Fruit fly (Drosophila melanogaster) whole organism, embryonic: ENCODE results near the gene Cep135.
A peak's percentile ranks its signal among the peaks of the same experiment; 100 is the strongest.

Experiments
- Adf1 ChIP-seq: fragments of 200-800 bp; sonication (Bioruptor generic); IDR thresholded peaks from 2 replicates; pipeline ENCODE4 v1.3.6; 2022; ENCODE audit warnings: missing biosample characterization, missing genetic modification characterization
- Asciz ChIP-seq: fragments of 200-800 bp; sonication (Bioruptor generic); optimal IDR thresholded peaks from 2 replicates; lab custom pipeline; 2017; ENCODE audit warnings: missing biosample characterization, mild to moderate bottlenecking, missing genetic modification characterization, missing genetic modification reagents
- CG11504 ChIP-seq: fragments of 200-800 bp; sonication (Bioruptor generic); optimal IDR thresholded peaks from 3 replicates; lab custom pipeline; 2019; ENCODE audit warnings: missing biosample characterization, mild to moderate bottlenecking, missing genetic modification characterization, moderate library complexity
- CG12219 ChIP-seq: fragments of 200-800 bp; sonication (Bioruptor generic); optimal IDR thresholded peaks from 3 replicates; lab custom pipeline; 2018; ENCODE audit warnings: missing biosample characterization, mild to moderate bottlenecking, missing genetic modification characterization
- CG12769 ChIP-seq: fragments of 200-800 bp; sonication (Bioruptor generic); optimal IDR thresholded peaks from 2 replicates; lab custom pipeline; 2019; ENCODE audit warnings: missing biosample characterization, mild to moderate bottlenecking, missing genetic modification characterization, moderate library complexity
- CG1603 ChIP-seq: fragments of 200-800 bp; sonication (Bioruptor generic); optimal IDR thresholded peaks from 2 replicates; lab custom pipeline; 2019; ENCODE audit warnings: missing biosample characterization, mild to moderate bottlenecking, missing genetic modification characterization, moderate library complexity
- CG16815 ChIP-seq: fragments of 200-800 bp; sonication (Bioruptor generic); optimal IDR thresholded peaks from 3 replicates; lab custom pipeline; 2017; ENCODE audit warnings: missing biosample characterization, mild to moderate bottlenecking, missing genetic modification characterization
- CG17385 ChIP-seq: fragments of 200-800 bp; sonication (Bioruptor generic); optimal IDR thresholded peaks from 3 replicates; lab custom pipeline; 2018; ENCODE audit warnings: missing biosample characterization, mild to moderate bottlenecking, missing genetic modification characterization
- CG17912 ChIP-seq: fragments of 200-800 bp; sonication (Bioruptor generic); optimal IDR thresholded peaks from 2 replicates; lab custom pipeline; 2018; ENCODE audit warnings: missing biosample characterization, mild to moderate bottlenecking, missing genetic modification characterization
- CG18764 ChIP-seq: fragments of 200-800 bp; sonication (Bioruptor generic); optimal IDR thresholded peaks from 3 replicates; lab custom pipeline; 2016; ENCODE audit warnings: missing biosample characterization, missing genetic modification characterization
- CG2889 ChIP-seq: fragments of 200-800 bp; sonication (Bioruptor generic); IDR thresholded peaks from 3 replicates; pipeline ENCODE4 v1.3.6; 2022; ENCODE audit warnings: missing biosample characterization, missing genetic modification characterization
- CG30431 ChIP-seq: fragments of 200-800 bp; sonication (Bioruptor generic); optimal IDR thresholded peaks from 2 replicates; lab custom pipeline; 2017; ENCODE audit warnings: missing biosample characterization, missing genetic modification characterization
- CG31224 ChIP-seq: fragments of 200-800 bp; sonication (Bioruptor generic); IDR thresholded peaks from 2 replicates; pipeline ENCODE4 v1.3.6; 2022; ENCODE audit warnings: missing biosample characterization, missing genetic modification characterization
- CG6175 ChIP-seq: fragments of 200-800 bp; sonication (Bioruptor generic); IDR thresholded peaks from 3 replicates; pipeline ENCODE4 v1.3.6; 2022; ENCODE audit warnings: missing biosample characterization, missing genetic modification characterization
- CG6689 ChIP-seq: fragments of 200-800 bp; sonication (Bioruptor generic); IDR thresholded peaks from 2 replicates; pipeline ENCODE4 v1.3.6; 2022; ENCODE audit warnings: missing biosample characterization, missing genetic modification characterization
- CG7271 ChIP-seq: fragments of 200-800 bp; sonication (Bioruptor generic); optimal IDR thresholded peaks from 2 replicates; lab custom pipeline; 2018; ENCODE audit warnings: missing biosample characterization, mild to moderate bottlenecking, missing genetic modification characterization, moderate library complexity
- CG7372 ChIP-seq: fragments of 200-800 bp; sonication (Bioruptor generic); IDR thresholded peaks from 2 replicates; pipeline ENCODE4 v1.3.6; 2022; ENCODE audit warnings: missing biosample characterization, missing genetic modification characterization
- CG9797 ChIP-seq: fragments of 200-800 bp; sonication (Bioruptor generic); optimal IDR thresholded peaks from 3 replicates; lab custom pipeline; 2018; ENCODE audit warnings: missing biosample characterization, mild to moderate bottlenecking, missing genetic modification characterization
- Camta ChIP-seq: fragments of 200-800 bp; sonication (Bioruptor generic); optimal IDR thresholded peaks from 2 replicates; lab custom pipeline; 2016; ENCODE audit warnings: missing biosample characterization, missing genetic modification characterization
- CrebB ChIP-seq: fragments of 200-800 bp; sonication (Bioruptor generic); optimal IDR thresholded peaks from 3 replicates; lab custom pipeline; 2018; ENCODE audit warnings: missing biosample characterization, mild to moderate bottlenecking, missing genetic modification characterization
- D19B ChIP-seq: fragments of 200-800 bp; sonication (Bioruptor generic); optimal IDR thresholded peaks from 2 replicates; lab custom pipeline; 2017; ENCODE audit warnings: missing biosample characterization, mild to moderate bottlenecking, missing genetic modification characterization
- Dip2 ChIP-seq: fragments of 200-800 bp; sonication (Bioruptor generic); IDR thresholded peaks from 2 replicates; pipeline ENCODE4 v1.3.6; 2022; ENCODE audit warnings: missing biosample characterization, missing genetic modification characterization
- Fer1 ChIP-seq: fragments of 200-800 bp; sonication (Bioruptor generic); optimal IDR thresholded peaks from 2 replicates; lab custom pipeline; 2017; ENCODE audit warnings: missing biosample characterization, mild to moderate bottlenecking, missing genetic modification characterization
- Gsc ChIP-seq: fragments of 200-800 bp; sonication (Bioruptor generic); IDR thresholded peaks from 2 replicates; pipeline ENCODE4 v1.3.6; 2022; ENCODE audit warnings: missing biosample characterization, missing genetic modification characterization
- H15 ChIP-seq: fragments of 200-800 bp; sonication (Bioruptor generic); IDR thresholded peaks from 3 replicates; pipeline ENCODE4 v1.3.6; 2022; ENCODE audit warnings: missing biosample characterization, missing genetic modification characterization
- HmgZ ChIP-seq: fragments of 200-800 bp; sonication (Bioruptor generic); optimal IDR thresholded peaks from 2 replicates; lab custom pipeline; 2018; ENCODE audit warnings: missing biosample characterization, mild to moderate bottlenecking, missing genetic modification characterization
- Hsf ChIP-seq: fragments of 200-800 bp; sonication (Bioruptor generic); optimal IDR thresholded peaks from 3 replicates; lab custom pipeline; 2016; ENCODE audit warnings: missing biosample characterization, missing genetic modification characterization
- Sry-β ChIP-seq: fragments of 200-800 bp; sonication (Bioruptor generic); optimal IDR thresholded peaks from 2 replicates; lab custom pipeline; 2018; ENCODE audit warnings: missing biosample characterization, mild to moderate bottlenecking, missing genetic modification characterization, moderate library complexity
- Ssrp ChIP-seq: fragments of 200-800 bp; sonication (Bioruptor generic); optimal IDR thresholded peaks from 2 replicates; lab custom pipeline; 2018; ENCODE audit warnings: missing biosample characterization, mild to moderate bottlenecking, missing genetic modification characterization, moderate library complexity
- Xrp1 ChIP-seq: fragments of 200-800 bp; sonication (Bioruptor generic); IDR thresholded peaks from 2 replicates; pipeline ENCODE4 v1.3.6; 2022; ENCODE audit warnings: missing biosample characterization, missing genetic modification characterization
- amos ChIP-seq: fragments of 200-800 bp; sonication (Bioruptor generic); IDR thresholded peaks from 2 replicates; pipeline ENCODE4 v1.3.6; 2022; ENCODE audit warnings: missing biosample characterization, missing genetic modification characterization; ENCODE audit not compliant: partially characterized antibody
- az2 ChIP-seq: fragments of 200-800 bp; sonication (Bioruptor generic); optimal IDR thresholded peaks from 3 replicates; lab custom pipeline; 2016; ENCODE audit warnings: missing biosample characterization, missing genetic modification characterization
- chif ChIP-seq, 2 experiments: fragments of 200-800 bp; sonication (Bioruptor generic); optimal IDR thresholded peaks; 3 replicates each; lab custom pipeline; 2016; ENCODE audit warnings: missing biosample characterization in 2 of 2, missing genetic modification characterization in 2 of 2
- chinmo ChIP-seq: fragments of 200-800 bp; sonication (Bioruptor generic); IDR thresholded peaks from 4 replicates; pipeline ENCODE4 v1.3.6; 2022; ENCODE audit warnings: missing biosample characterization, missing genetic modification characterization; ENCODE audit not compliant: partially characterized antibody
- crol ChIP-seq: fragments of 200-800 bp; sonication (Bioruptor generic); IDR thresholded peaks from 2 replicates; pipeline ENCODE4 v1.3.6; 2022; ENCODE audit warnings: missing biosample characterization, missing genetic modification characterization
- cwo ChIP-seq: fragments of 200-800 bp; sonication (Bioruptor generic); optimal IDR thresholded peaks from 3 replicates; lab custom pipeline; 2017; ENCODE audit warnings: missing biosample characterization, missing genetic modification characterization, mild to moderate bottlenecking, moderate library complexity, missing genetic modification reagents
- dpn ChIP-seq, 2 experiments: fragments of 200-800 bp; sonication (Bioruptor generic); optimal IDR thresholded peaks; 3 replicates each; lab custom pipeline; 2016; ENCODE audit warnings: missing biosample characterization in 2 of 2, missing genetic modification characterization in 2 of 2
- ewg ChIP-seq: fragments of 200-800 bp; sonication (Bioruptor generic); optimal IDR thresholded peaks from 3 replicates; lab custom pipeline; 2017; ENCODE audit warnings: mild to moderate bottlenecking, missing biosample characterization, missing genetic modification reagents, missing genetic modification characterization
- lov ChIP-seq, 2 experiments: fragments of 200-800 bp in 1 of 2; fragments of >200 bp in 1 of 2; sonication (Bioruptor generic) in 1 of 2; IDR thresholded peaks in 1 of 2; optimal IDR thresholded peaks in 1 of 2; 2 replicates in 1 of 2; 3 replicates in 1 of 2; pipeline versions ENCODE4 v1.3.6 to Lab custom; 2017 to 2022; ENCODE audit warnings: missing biosample characterization in 1 of 2, missing genetic modification characterization in 1 of 2
- prd ChIP-seq, 3 experiments: fragments of >200 bp in 2 of 3; fragments of 200-800 bp in 1 of 3; sonication (Bioruptor generic) in 1 of 3; optimal IDR thresholded peaks in 2 of 3; IDR thresholded peaks in 1 of 3; 2 replicates in 2 of 3; 3 replicates in 1 of 3; pipeline versions ENCODE4 v1.3.6 to Lab custom; 2017 to 2022; ENCODE audit warnings: missing biosample characterization in 1 of 3, missing genetic modification characterization in 1 of 3
- pzg ChIP-seq: fragments of 200-800 bp; sonication (Bioruptor generic); optimal IDR thresholded peaks from 3 replicates; lab custom pipeline; 2018; ENCODE audit warnings: missing biosample characterization, mild to moderate bottlenecking, missing genetic modification characterization, moderate library complexity
- sc ChIP-seq, 3 experiments: fragments of >200 bp in 2 of 3; fragments of 200-800 bp in 1 of 3; sonication (Bioruptor generic) in 1 of 3; optimal IDR thresholded peaks; 2 replicates in 2 of 3; 3 replicates in 1 of 3; lab custom pipeline; 2017; ENCODE audit warnings: mild to moderate bottlenecking in 1 of 3, missing biosample characterization in 1 of 3, missing genetic modification characterization in 1 of 3, missing genetic modification reagents in 1 of 3
- sna ChIP-seq: fragments of 200-800 bp; sonication (Bioruptor generic); IDR thresholded peaks from 2 replicates; pipeline ENCODE4 v1.3.6; 2022; ENCODE audit warnings: missing biosample characterization, missing genetic modification characterization; ENCODE audit not compliant: partially characterized antibody
- toy ChIP-seq: fragments of 200-800 bp; sonication (Bioruptor generic); IDR thresholded peaks from 2 replicates; pipeline ENCODE4 v1.3.6; 2022; ENCODE audit warnings: missing biosample characterization, missing genetic modification characterization
- trh ChIP-seq: fragments of 200-800 bp; sonication (Bioruptor generic); optimal IDR thresholded peaks from 2 replicates; lab custom pipeline; 2016; ENCODE audit warnings: missing biosample characterization, missing genetic modification characterization
- tup ChIP-seq: fragments of 200-800 bp; sonication (Bioruptor generic); optimal IDR thresholded peaks from 2 replicates; lab custom pipeline; 2016; ENCODE audit warnings: missing biosample characterization, mild to moderate bottlenecking, missing genetic modification characterization, moderate library complexity
- tx ChIP-seq: fragments of 200-800 bp; sonication (Bioruptor generic); optimal IDR thresholded peaks from 2 replicates; lab custom pipeline; 2016; ENCODE audit warnings: missing biosample characterization, missing genetic modification characterization
- zf30C ChIP-seq: fragments of 200-800 bp; sonication (Bioruptor generic); optimal IDR thresholded peaks from 3 replicates; lab custom pipeline; 2018; ENCODE audit warnings: missing biosample characterization, mild to moderate bottlenecking, missing genetic modification characterization

Gene Cep135

DNA sequence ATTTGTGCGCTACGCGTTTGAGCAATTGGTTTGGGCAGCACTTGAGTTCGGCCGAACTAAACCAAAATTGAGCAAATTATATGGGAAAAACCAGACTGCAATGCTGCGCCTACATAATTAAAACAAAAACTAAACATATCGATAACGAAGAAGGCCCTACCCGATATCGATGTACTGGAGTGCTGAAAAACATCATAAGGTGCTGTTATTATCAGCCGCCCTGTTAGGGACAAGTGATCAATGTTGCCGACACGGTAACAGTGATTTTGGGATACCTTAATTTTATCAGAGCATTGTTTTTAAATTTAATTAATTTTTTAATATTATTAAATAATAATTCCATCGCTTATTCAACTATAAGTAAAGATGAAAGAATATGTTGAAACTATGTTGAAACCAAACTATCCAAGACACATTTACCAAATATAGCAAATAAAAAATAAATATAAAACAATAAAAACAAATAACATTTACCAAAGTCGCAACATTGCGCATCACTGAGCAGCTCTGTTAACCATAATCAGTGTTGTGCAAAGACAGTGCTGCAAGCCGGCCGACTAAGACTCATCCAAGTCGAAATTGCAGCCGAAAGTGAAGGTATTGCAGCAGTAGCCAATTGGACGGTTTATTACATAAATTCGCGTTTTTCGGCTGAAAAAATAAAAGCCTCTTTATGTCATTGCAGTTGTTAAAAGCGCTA, 21.8 kb upstream of the Cep135 start, which contains the start of the genes sstn, Plp and GlyRS (continued):
- no peak for TF ChIP-seq CG16815
- TF ChIP-seq Xrp1 (GFP tag; lab: Robert Waterston, UW): no peak
- TF ChIP-seq Hsf (GFP tag; lab: Kevin White, UChicago): peak; percentile 5
- TF ChIP-seq H15 (GFP tag; lab: Robert Waterston, UW): no peak
- no peak for TF ChIP-seq CG7372 (GFP tag; lab: Robert Waterston, UW)
- TF ChIP-seq CG30431: no peak
- TF ChIP-seq ewg (GFP tag; lab: Kevin White, UChicago): peak; percentile 18
- no peak for TF ChIP-seq tx (GFP tag; lab: Kevin White, UChicago)
- no peak for TF ChIP-seq zf30C
- TF ChIP-seq Adf1: peak; percentile 13; the same call in 1 of the 2 replicates
- no peak for TF ChIP-seq CG2889
- no peak for TF ChIP-seq Dip2 (GFP tag; lab: Robert Waterston, UW)
- no peak for TF ChIP-seq CG6175 (GFP tag; lab: Robert Waterston, UW)
- no peak for TF ChIP-seq Camta (GFP tag; lab: Kevin White, UChicago)
- TF ChIP-seq HmgZ: peak; percentile 7
- no peak for TF ChIP-seq CG12219
- peak; percentile 27 for TF ChIP-seq CG17385 (GFP tag; lab: Kevin White, UChicago)
- no peak for TF ChIP-seq sc (optimal IDR thresholded peaks at IDR 0.05; lab: Kevin White, UChicago)
- TF ChIP-seq sc (GFP tag; optimal IDR thresholded peaks at IDR 0.05; lab: Kevin White, UChicago): peak; percentile 26
- no peak for TF ChIP-seq chif (GFP tag; optimal IDR thresholded peaks at IDR 0.05; lab: Kevin White, UChicago)
- TF ChIP-seq lov (optimal IDR thresholded peaks at IDR 0.05; lab: Kevin White, UChicago): no peak
- TF ChIP-seq lov (GFP tag; IDR thresholded peaks at IDR 0.05; lab: Robert Waterston, UW): no peak
- no peak for TF ChIP-seq CG17912 (GFP tag; lab: Kevin White, UChicago)
- TF ChIP-seq chinmo: peak; percentile 83; the same call in 1 of the 4 replicates
- TF ChIP-seq D19B (GFP tag; lab: Kevin White, UChicago): no peak
- no peak for TF ChIP-seq tup (GFP tag; lab: Kevin White, UChicago)
- TF ChIP-seq Gsc (GFP tag; lab: Robert Waterston, UW): no peak
- peak; percentile 95 for TF ChIP-seq Sry-β (GFP tag; lab: Kevin White, UChicago)
- peak; percentile 32 for TF ChIP-seq Fer1 (GFP tag; lab: Kevin White, UChicago)
- TF ChIP-seq CG12769 (tag; lab: Kevin White, UChicago): no peak
- TF ChIP-seq prd (optimal IDR thresholded peaks at IDR 0.05; lab: Kevin White, UChicago): no peak
- no peak for TF ChIP-seq prd (GFP tag; IDR thresholded peaks at IDR 0.05; lab: Robert Waterston, UW)
- peak; percentile 5 for TF ChIP-seq CG9797
- peak; percentile 28; the same call in 1 of the 2 replicates for TF ChIP-seq crol (GFP tag; lab: Robert Waterston, UW)
- TF ChIP-seq CG18764 (GFP tag; lab: Kevin White, UChicago): no peak
- TF ChIP-seq CG11504 (tag; lab: Kevin White, UChicago): peak; percentile 75
- peak; percentile 51 for TF ChIP-seq pzg (GFP tag; lab: Kevin White, UChicago)
- no peak for TF ChIP-seq toy (GFP tag; lab: Robert Waterston, UW)
- peak; percentile 61 for TF ChIP-seq amos (GFP tag; lab: Robert Waterston, UW)
- no peak for TF ChIP-seq CG31224 (GFP tag; lab: Robert Waterston, UW)
- peak; percentile 23 for TF ChIP-seq Asciz
- TF ChIP-seq CG6689 (GFP tag; lab: Robert Waterston, UW): no peak
- TF ChIP-seq Ssrp (tag; lab: Kevin White, UChicago): peak; percentile 12
- no peak for TF ChIP-seq cwo
- TF ChIP-seq az2 (GFP tag; lab: Kevin White, UChicago): peak; percentile 20
- no peak for TF ChIP-seq CG1603
- peak; percentile 39 for TF ChIP-seq sna
- TF ChIP-seq trh (GFP tag; lab: Kevin White, UChicago): no peak
- no peak for TF ChIP-seq CrebB (tag; lab: Kevin White, UChicago)
- TF ChIP-seq CG7271 (tag; lab: Kevin White, UChicago): no peak
- TF ChIP-seq dpn (GFP tag; optimal IDR thresholded peaks at IDR 0.05; lab: Kevin White, UChicago): peak in 1 of 2 experiments; percentile 39
